Worm (Caenorhabditis elegans): ENCODE measurements around the gene rgef-1.

rgef-1 gene

DNA sequence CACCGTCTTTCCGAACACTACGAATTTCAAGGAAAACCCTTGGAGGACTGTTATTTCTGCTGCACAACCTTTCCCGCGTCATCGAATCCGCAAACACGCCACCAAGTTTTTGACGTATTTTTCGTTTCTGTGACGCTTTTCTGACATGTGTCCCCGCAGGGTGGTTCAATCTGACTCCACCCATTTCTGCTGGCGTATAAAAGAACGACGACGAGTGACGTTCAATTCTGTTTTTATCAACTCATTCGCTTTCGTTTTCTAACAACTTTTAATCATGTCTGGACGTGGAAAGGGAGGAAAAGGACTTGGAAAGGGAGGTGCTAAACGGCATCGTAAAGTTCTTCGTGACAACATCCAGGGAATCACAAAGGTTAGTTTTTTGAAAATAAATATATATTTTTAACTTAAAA lies 14.6 kb downstream of the rgef-1 start, which contains the start of gene his-37 (continued):
- TF ChIP-seq vab-15 (tag; optimal IDR thresholded peaks at IDR 0.05) (peak; percentile 74), C16A3.4 (tag; optimal IDR thresholded peaks at IDR 0.05) (peak; percentile 99), nhr-19 (GFP tag; conservative IDR thresholded peaks at IDR 0.05) (peak; percentile 99), nhr-71 (tag; optimal IDR thresholded peaks at IDR 0.05) (peak; percentile 99), nhr-47 (tag; optimal IDR thresholded peaks at IDR 0.05) (peak; percentile 99), nhr-237 (tag; optimal IDR thresholded peaks at IDR 0.05) (peak; percentile 97), mab-9 (GFP tag; IDR thresholded peaks at IDR 0.05) (peak; percentile 93), tlp-1 (tag; optimal IDR thresholded peaks at IDR 0.05) (no peak), nhr-84 (tag; optimal IDR thresholded peaks at IDR 0.05) (peak; percentile 60), unc-30 (tag; optimal IDR thresholded peaks at IDR 0.05) (no peak), skn-1 (tag; optimal IDR thresholded peaks at IDR 0.05) (peak; percentile 94), lsy-2 (tag; optimal IDR thresholded peaks at IDR 0.05) (peak; percentile 95 to 97), pax-3 (tag; optimal IDR thresholded peaks at IDR 0.05) (peak; percentile 99), ztf-4 (tag; optimal IDR thresholded peaks at IDR 0.05) (peak; percentile 98), fkh-4 (tag; optimal IDR thresholded peaks at IDR 0.05; ENCODE audit: borderline replicate concordance) (peak; percentile 79), C04F5.9 (tag; optimal IDR thresholded peaks at IDR 0.05) (peak; percentile 86), nhr-90 (tag; optimal IDR thresholded peaks at IDR 0.05; ENCODE audit: poor library complexity) (peak; percentile 99), dpl-1 (GFP tag; optimal IDR thresholded peaks at IDR 0.05) (peak; percentile 83 to 89 (median 85)), swsn-7 (tag; optimal IDR thresholded peaks at IDR 0.05) (peak; percentile 100), ceh-63 (GFP tag; optimal IDR thresholded peaks at IDR 0.05) (peak; percentile 43), hlh-17 (GFP tag; optimal IDR thresholded peaks at IDR 0.05; ENCODE audit: borderline replicate concordance) (no peak), aly-2 (tag; optimal IDR thresholded peaks at IDR 0.05) (peak; percentile 90), mdl-1 (tag; optimal IDR thresholded peaks at IDR 0.05) (peak; percentile 30 to 97), sptf-1 (tag; optimal IDR thresholded peaks at IDR 0.05) (no peak), lin-13 (GFP tag; optimal IDR thresholded peaks at IDR 0.05) (peak; percentile 98), aha-1 (tag; optimal IDR thresholded peaks at IDR 0.05) (peak; percentile 47), nhr-76 (tag; optimal IDR thresholded peaks at IDR 0.05) (peak; percentile 94), hpl-2 (GFP tag; optimal IDR thresholded peaks at IDR 0.05) (peak; percentile 97), lin-39 (tag; optimal IDR thresholded peaks at IDR 0.05) (peak; percentile 90), pag-3 (tag; optimal IDR thresholded peaks at IDR 0.05; ENCODE audit: borderline replicate concordance, insufficient read depth) (peak; percentile 17), unc-98 (GFP tag; IDR thresholded peaks at IDR 0.05) (peak; percentile 38; the same call in 1 of the 2 replicates), elt-2 (tag; optimal IDR thresholded peaks at IDR 0.05) (peak; percentile 92), ceh-90 (tag; optimal IDR thresholded peaks at IDR 0.05) (peak; percentile 22), snpc-4 (tag; optimal IDR thresholded peaks at IDR 0.05) (peak; percentile 93), fkh-10 (GFP tag; optimal IDR thresholded peaks at IDR 0.05) (peak; percentile 99), sox-4 (tag; optimal IDR thresholded peaks at IDR 0.05) (peak; percentile 97), unc-130 (tag; optimal IDR thresholded peaks at IDR 0.05) (peak; percentile 99), lir-3 (tag; optimal IDR thresholded peaks at IDR 0.05; ENCODE audit: poor library complexity) (peak; percentile 92), xbp-1 (tag; optimal IDR thresholded peaks at IDR 0.05) (peak; percentile 99), efl-3 (GFP tag; optimal IDR thresholded peaks at IDR 0.05) (peak; percentile 27), isw-1 (GFP tag; IDR thresholded peaks at IDR 0.05) (peak; percentile 95), jun-1 (tag; optimal IDR thresholded peaks at IDR 0.05) (peak; percentile 99), nhr-20 (tag; optimal IDR thresholded peaks at IDR 0.05) (peak; percentile 99)
